Fruit fly (Drosophila melanogaster): Measurements from ENCODE around the gene twit.

DNA sequence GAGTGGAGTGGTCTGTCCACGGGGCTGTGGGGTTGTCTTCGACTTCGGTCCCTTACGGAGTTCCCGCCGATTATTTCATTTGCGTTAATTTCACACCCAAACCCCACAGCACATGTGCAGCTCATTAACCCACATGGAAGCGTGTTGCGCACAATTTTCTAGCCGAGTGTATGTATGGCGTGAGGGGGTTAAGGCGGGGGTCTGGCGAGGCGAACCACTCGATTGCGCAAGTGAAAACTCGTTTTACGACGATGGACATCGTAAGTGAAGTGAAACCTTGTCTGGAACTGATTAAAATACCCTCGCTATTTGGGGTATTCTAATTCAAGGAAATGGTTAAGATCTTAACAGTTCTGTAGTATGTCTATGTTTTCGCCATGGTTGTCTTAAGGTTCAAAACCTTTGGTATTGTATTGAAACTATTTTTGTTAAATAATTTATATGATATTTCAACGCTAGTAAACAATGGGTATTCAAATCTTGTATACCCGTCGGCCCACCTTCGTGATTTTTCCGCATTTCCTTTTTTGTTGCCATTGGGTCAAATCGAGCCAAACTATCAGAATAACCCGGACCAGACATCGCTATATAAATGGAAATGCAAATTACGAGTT, 41.2 kb upstream of the twit start:
- TF ChIP-seq CG8478 (optimal IDR thresholded peaks at IDR 0.05), result no peak
- no peak for TF ChIP-seq CTCF (optimal IDR thresholded peaks at IDR 0.05)

All from S2 (cell line).